Fruit fly (Drosophila melanogaster): ENCODE data around the gene CG34437.
A peak's percentile ranks its signal among the peaks of the same experiment; 100 is the strongest.

The CG34437 gene

DNA sequence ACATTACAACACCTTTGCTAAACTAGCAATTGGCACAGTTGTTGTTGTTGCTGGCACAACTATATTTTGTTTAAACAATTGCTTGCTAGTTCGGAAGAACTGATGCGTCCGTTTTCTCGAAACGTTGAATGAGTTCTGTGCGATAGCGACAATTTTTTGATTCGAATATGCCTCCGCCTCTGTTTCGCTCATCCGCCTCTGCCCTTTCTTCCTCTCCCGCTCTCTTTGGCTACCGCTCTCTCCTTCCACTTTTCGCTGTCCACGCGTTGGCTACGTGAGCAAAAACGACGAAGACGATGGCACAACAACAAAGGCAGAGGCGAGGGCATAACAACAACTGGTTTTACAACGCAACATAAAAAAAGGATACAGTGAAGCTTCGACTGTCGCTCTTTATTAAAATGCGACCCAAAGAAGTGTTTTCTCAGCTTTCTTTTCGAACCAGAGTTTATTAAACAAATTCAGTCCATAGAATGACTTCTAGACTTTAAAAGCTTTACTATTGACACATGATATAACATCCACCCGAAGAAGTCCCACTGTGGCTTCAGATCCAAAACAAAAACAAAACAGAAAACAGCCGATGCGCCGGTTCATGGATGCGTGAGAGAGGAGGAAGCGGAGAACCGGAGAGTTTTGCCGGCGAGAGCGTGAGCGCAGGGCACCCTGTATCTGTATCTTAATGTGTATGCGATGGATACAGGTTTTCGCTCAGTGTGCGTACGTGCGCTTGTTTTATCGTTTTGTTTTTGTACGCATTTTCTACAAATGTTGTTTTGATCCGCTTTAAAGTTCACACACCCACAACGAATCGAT is 42.8 kb downstream of the CG34437 start (continued):
- no peak for TF ChIP-seq CG16813 (GFP tag; IDR thresholded peaks at IDR 0.05; ENCODE audit: partially characterized antibody)
- TF ChIP-seq CG8359 (GFP tag; optimal IDR thresholded peaks at IDR 0.05; ENCODE audit: borderline replicate concordance) = peak; percentile 94
- TF ChIP-seq Xbp1 (GFP tag; optimal IDR thresholded peaks at IDR 0.05) = peak; percentile 100
- peak; percentile 99 for TF ChIP-seq CG9876 (GFP tag; optimal IDR thresholded peaks at IDR 0.05)
- peak; percentile 99 for TF ChIP-seq Bteb2 (GFP tag; optimal IDR thresholded peaks at IDR 0.05)
- no peak for TF ChIP-seq CG7372 (GFP tag; IDR thresholded peaks at IDR 0.05)
- TF ChIP-seq gce (GFP tag; IDR thresholded peaks at IDR 0.05) = no peak
- peak; percentile 99 for TF ChIP-seq CG6854 (GFP tag; optimal IDR thresholded peaks at IDR 0.05)
- TF ChIP-seq CG31224 (GFP tag; IDR thresholded peaks at IDR 0.05) = no peak
- TF ChIP-seq ems (GFP tag; optimal IDR thresholded peaks at IDR 0.05) = peak; percentile 100
- TF ChIP-seq CG2199 (GFP tag; IDR thresholded peaks at IDR 0.05) = no peak
- TF ChIP-seq lilli (GFP tag; optimal IDR thresholded peaks at IDR 0.05) = peak; percentile 100
- no peak for TF ChIP-seq chinmo (GFP tag; IDR thresholded peaks at IDR 0.05; ENCODE audit: partially characterized antibody)
- peak; percentile 98 for TF ChIP-seq CG6683 (GFP tag; optimal IDR thresholded peaks at IDR 0.05)
- no peak for TF ChIP-seq CG10321 (GFP tag; IDR thresholded peaks at IDR 0.05)
- peak; percentile 97 for TF ChIP-seq CG14710 (tag; optimal IDR thresholded peaks at IDR 0.05)
- peak; percentile 99 for TF ChIP-seq fu2 (GFP tag; optimal IDR thresholded peaks at IDR 0.05)
- TF ChIP-seq CG17359 (tag; optimal IDR thresholded peaks at IDR 0.05) = peak; percentile 100
- peak; percentile 100 for TF ChIP-seq mam (GFP tag; optimal IDR thresholded peaks at IDR 0.05)
- peak; percentile 98 for TF ChIP-seq CG11504 (tag; optimal IDR thresholded peaks at IDR 0.05)
- peak; percentile 97 for TF ChIP-seq CG6272 (GFP tag; IDR thresholded peaks at IDR 0.05)
- TF ChIP-seq B-H2 (GFP tag; optimal IDR thresholded peaks at IDR 0.05) = peak; percentile 99
- peak; percentile 99 for TF ChIP-seq tin (GFP tag; optimal IDR thresholded peaks at IDR 0.05)
- TF ChIP-seq Abd-B (GFP tag; optimal IDR thresholded peaks at IDR 0.05) = peak; percentile 99
- no peak for TF ChIP-seq otp (GFP tag; IDR thresholded peaks at IDR 0.05)
- no peak for TF ChIP-seq Doc3 (GFP tag; IDR thresholded peaks at IDR 0.05; ENCODE audit: partially characterized antibody)
- TF ChIP-seq Six4 (GFP tag; optimal IDR thresholded peaks at IDR 0.05) = peak; percentile 100
- peak; percentile 71 for TF ChIP-seq stwl (tag; optimal IDR thresholded peaks at IDR 0.05)
- peak; percentile 100 for TF ChIP-seq CG16863 (GFP tag; optimal IDR thresholded peaks at IDR 0.05)
- TF ChIP-seq insv (GFP tag; optimal IDR thresholded peaks at IDR 0.05) = peak; percentile 84 to 85
- peak; percentile 98 for TF ChIP-seq CG4707 (GFP tag; optimal IDR thresholded peaks at IDR 0.05)
- peak; percentile 100 for TF ChIP-seq HmgD (GFP tag; optimal IDR thresholded peaks at IDR 0.05)
- peak; percentile 99 for TF ChIP-seq CG31388 (GFP tag; optimal IDR thresholded peaks at IDR 0.05)
- TF ChIP-seq ewg (GFP tag; optimal IDR thresholded peaks at IDR 0.05) = peak; percentile 99
- TF ChIP-seq tup (GFP tag; optimal IDR thresholded peaks at IDR 0.05) = peak; percentile 99
- TF ChIP-seq bab2 (GFP tag; optimal IDR thresholded peaks at IDR 0.05) = peak; percentile 100
- TF ChIP-seq CG8478 (optimal IDR thresholded peaks at IDR 0.05) = no peak
- no peak for TF ChIP-seq ro (GFP tag; IDR thresholded peaks at IDR 0.05)
- TF ChIP-seq CG7556 (GFP tag; optimal IDR thresholded peaks at IDR 0.05) = peak; percentile 100
- TF ChIP-seq CG9817 (tag; optimal IDR thresholded peaks at IDR 0.05) = peak; percentile 99
- TF ChIP-seq CG34422 (GFP tag; IDR thresholded peaks at IDR 0.05) = no peak
- no peak for TF ChIP-seq CG14050 (GFP tag; IDR thresholded peaks at IDR 0.05)
- peak; percentile 99 for TF ChIP-seq oc (tag; optimal IDR thresholded peaks at IDR 0.05)
- TF ChIP-seq CG7357 (GFP tag; IDR thresholded peaks at IDR 0.05) = peak; percentile 97
- TF ChIP-seq cwo (GFP tag; optimal IDR thresholded peaks at IDR 0.05) = peak; percentile 99
- TF ChIP-seq CG12744 (GFP tag; optimal IDR thresholded peaks at IDR 0.05) = peak; percentile 99
- peak; percentile 99 for TF ChIP-seq CG13123 (GFP tag; optimal IDR thresholded peaks at IDR 0.05)
- TF ChIP-seq danr (GFP tag; IDR thresholded peaks at IDR 0.05) = no peak
- peak; percentile 92 for TF ChIP-seq Deaf1 (tag; optimal IDR thresholded peaks at IDR 0.05)

Data from whole organism, embryonic.